Fruit fly (Drosophila melanogaster): ENCODE measurements around the gene Osi17.

dm6 chr3R:6304947-6305346 is 6.6 kb upstream of the Osi17 start, which contains the start of gene Osi16:
- TF ChIP-seq CG7045 (GFP tag; optimal IDR thresholded peaks at IDR 0.05), result no peak
- TF ChIP-seq pad (GFP tag; optimal IDR thresholded peaks at IDR 0.05), result no peak
- TF ChIP-seq CG11617 (GFP tag; optimal IDR thresholded peaks at IDR 0.05), result no peak
- no peak for TF ChIP-seq tj (GFP tag; optimal IDR thresholded peaks at IDR 0.05)
- TF ChIP-seq bab1 (GFP tag; optimal IDR thresholded peaks at IDR 0.05), result no peak

Measured in whole organism, adult.